Worm (Caenorhabditis elegans) whole organism, late embryonic: ENCODE results near the gene kmo-1.

Experiments
- C08G9.2 ChIP-seq: sonication (generic microtip); optimal IDR thresholded peaks from 2 replicates; lab custom pipeline; 2016; ENCODE audit warnings: mild to moderate bottlenecking, missing genetic modification characterization, moderate library complexity, missing compliant biosample characterization
- ahr-1 ChIP-seq: sonication (generic microtip); optimal IDR thresholded peaks from 2 replicates; lab custom pipeline; 2016; ENCODE audit warnings: missing genetic modification characterization, missing compliant biosample characterization
- ceh-34 ChIP-seq: sonication (generic microtip); optimal IDR thresholded peaks from 2 replicates; lab custom pipeline; 2016; ENCODE audit warnings: mild to moderate bottlenecking, missing genetic modification characterization, missing compliant biosample characterization
- elt-4 ChIP-seq: sonication (generic microtip); optimal IDR thresholded peaks from 2 replicates; lab custom pipeline; 2016; ENCODE audit warnings: missing genetic modification characterization, missing compliant biosample characterization
- lin-11 ChIP-seq: fragments of 200-800 bp; sonication (Bioruptor generic); optimal IDR thresholded peaks from 2 replicates; lab custom pipeline; 2018; ENCODE audit warnings: mild to moderate bottlenecking, missing genetic modification characterization, missing compliant biosample characterization
- tbx-7 ChIP-seq: sonication (generic microtip); optimal IDR thresholded peaks from 2 replicates; lab custom pipeline; 2016; ENCODE audit warnings: missing genotype, missing genetic modification characterization, missing compliant biosample characterization
- zip-5 ChIP-seq: sonication (generic microtip); optimal IDR thresholded peaks from 2 replicates; lab custom pipeline; 2016; ENCODE audit warnings: missing genetic modification characterization, missing compliant biosample characterization

DNA sequence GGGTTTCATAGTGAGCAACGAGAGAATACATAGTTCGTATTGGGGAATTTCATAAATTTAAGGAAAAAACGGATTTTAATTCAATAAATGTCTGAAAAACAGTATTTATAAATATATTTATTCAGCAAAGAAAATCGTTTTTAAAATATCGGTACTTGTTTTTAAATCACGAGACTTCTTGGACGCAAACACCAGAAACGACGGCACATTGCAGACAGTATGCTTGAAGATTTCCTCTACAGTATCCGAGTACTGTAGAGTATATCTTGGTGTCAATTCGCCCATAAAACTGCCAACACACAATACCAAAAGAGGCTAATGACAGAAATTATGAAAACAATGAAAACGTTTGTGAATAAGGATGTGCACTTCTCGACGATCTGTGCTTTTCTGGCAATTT lies 4.5 kb downstream of the kmo-1 start:
- TF ChIP-seq lin-11 (tag; lab: Kevin White, UChicago), result no peak
- no peak for TF ChIP-seq elt-4
- no peak for TF ChIP-seq ahr-1
- no peak for TF ChIP-seq tbx-7 (tag; lab: Kevin White, UChicago)
- no peak for TF ChIP-seq ceh-34
- no peak for TF ChIP-seq zip-5 (tag; lab: Kevin White, UChicago)
- TF ChIP-seq C08G9.2, result no peak
